Fruit fly (Drosophila melanogaster): ENCODE results near the gene COX7A.
A peak's percentile ranks its signal among the peaks of the same experiment; 100 is the strongest.

Gene COX7A

dm6 chr3R:8355579-8355978, 14.7 kb upstream of the COX7A start (continued):
- TF ChIP-seq chm (GFP tag; IDR thresholded peaks at IDR 0.05) (peak; percentile 93), CG42726 (GFP tag; IDR thresholded peaks at IDR 0.05; ENCODE audit: partially characterized antibody) (no peak), HLH3B (GFP tag; IDR thresholded peaks at IDR 0.05) (peak; percentile 94), lola (GFP tag; optimal IDR thresholded peaks at IDR 0.05) (peak in 1 of 3 experiments; percentile 70), fu2 (GFP tag; optimal IDR thresholded peaks at IDR 0.05) (peak; percentile 97), CG31224 (GFP tag; IDR thresholded peaks at IDR 0.05) (peak; percentile 93), hb (GFP tag; IDR thresholded peaks at IDR 0.05; ENCODE audit: partially characterized antibody) (no peak), odd (GFP tag; optimal IDR thresholded peaks at IDR 0.05) (peak; percentile 90), otp (GFP tag; IDR thresholded peaks at IDR 0.05) (peak; percentile 83; the same call in 2 of the 3 replicates), CG11723 (GFP tag; optimal IDR thresholded peaks at IDR 0.05) (peak; percentile 80), CG7745 (tag; optimal IDR thresholded peaks at IDR 0.05) (no peak), H2.0 (GFP tag; IDR thresholded peaks at IDR 0.05) (peak; percentile 92), Bteb2 (GFP tag; optimal IDR thresholded peaks at IDR 0.05) (peak; percentile 95), zen (tag; optimal IDR thresholded peaks at IDR 0.05) (peak; percentile 86), amos (GFP tag; IDR thresholded peaks at IDR 0.05; ENCODE audit: partially characterized antibody) (no peak), Xrp1 (GFP tag; IDR thresholded peaks at IDR 0.05) (peak; percentile 95), CG8089 (GFP tag; optimal IDR thresholded peaks at IDR 0.05) (peak; percentile 89), PHDP (tag; optimal IDR thresholded peaks at IDR 0.05) (peak; percentile 97), CG17912 (GFP tag; optimal IDR thresholded peaks at IDR 0.05) (no peak), CG4328 (GFP tag; optimal IDR thresholded peaks at IDR 0.05) (peak; percentile 68), CG7556 (GFP tag; optimal IDR thresholded peaks at IDR 0.05) (peak; percentile 94), NfI (GFP tag; optimal IDR thresholded peaks at IDR 0.05) (peak; percentile 96), NC2α (GFP tag; optimal IDR thresholded peaks at IDR 0.05) (peak; percentile 84), insv (GFP tag; optimal IDR thresholded peaks at IDR 0.05) (peak in 1 of 2 experiments; percentile 66), CG6854 (GFP tag; optimal IDR thresholded peaks at IDR 0.05) (peak; percentile 93), trem (tag; optimal IDR thresholded peaks at IDR 0.05) (peak; percentile 83), Sry-δ (GFP tag; optimal IDR thresholded peaks at IDR 0.05) (peak; percentile 60), eyg (GFP tag; optimal IDR thresholded peaks at IDR 0.05) (peak; percentile 96), CG10147 (GFP tag; optimal IDR thresholded peaks at IDR 0.05) (peak; percentile 97), Vsx1 (GFP tag; optimal IDR thresholded peaks at IDR 0.05) (peak; percentile 91), Neu2 (GFP tag; optimal IDR thresholded peaks at IDR 0.05; ENCODE audit: borderline replicate concordance) (peak; percentile 52), CG15073 (GFP tag; optimal IDR thresholded peaks at IDR 0.05) (peak; percentile 53), CG8478 (optimal IDR thresholded peaks at IDR 0.05) (no peak), gt (GFP tag; IDR thresholded peaks at IDR 0.05) (peak; percentile 69; the same call in 1 of the 2 replicates), row (GFP tag; IDR thresholded peaks at IDR 0.05) (peak; percentile 97), zf30C (GFP tag; optimal IDR thresholded peaks at IDR 0.05) (peak; percentile 90), CG17186 (GFP tag; optimal IDR thresholded peaks at IDR 0.05) (peak; percentile 29), Atf3 (GFP tag; optimal IDR thresholded peaks at IDR 0.05) (peak; percentile 91), bcd (GFP tag; optimal IDR thresholded peaks at IDR 0.05) (peak; percentile 93), tap (tag; optimal IDR thresholded peaks at IDR 0.05) (peak; percentile 90), CG10979 (tag; optimal IDR thresholded peaks at IDR 0.05) (peak; percentile 87), CG14860 (GFP tag; IDR thresholded peaks at IDR 0.05; ENCODE audit: partially characterized antibody) (no peak), CG7928 (GFP tag; optimal IDR thresholded peaks at IDR 0.05) (peak; percentile 79), ash1 (GFP tag; optimal IDR thresholded peaks at IDR 0.05) (peak; percentile 70), Ssrp (tag; optimal IDR thresholded peaks at IDR 0.05) (peak; percentile 84), Eip74EF (GFP tag; optimal IDR thresholded peaks at IDR 0.05) (peak in 1 of 2 experiments; percentile 81), Drgx (GFP tag; IDR thresholded peaks at IDR 0.05) (peak; percentile 84), HLH4C (GFP tag; IDR thresholded peaks at IDR 0.05; ENCODE audit: partially characterized antibody) (no peak), tup (GFP tag; optimal IDR thresholded peaks at IDR 0.05) (peak; percentile 87), CG10462 (GFP tag; optimal IDR thresholded peaks at IDR 0.05) (peak; percentile 80)
